Worm (Caenorhabditis elegans): ENCODE measurements around the gene iff-1.

ce11 chrIII:9747133-9747532 lies at the start of gene iff-1, which contains the start of gene cdk-1:
- TF ChIP-seq unc-62 (GFP tag; optimal IDR thresholded peaks at IDR 0.05) (no peak), elt-3 (tag; optimal IDR thresholded peaks at IDR 0.05) (no peak), nhr-77 (tag; optimal IDR thresholded peaks at IDR 0.05) (no peak), lin-13 (GFP tag; optimal IDR thresholded peaks at IDR 0.05) (peak; percentile 0), ama-1 (optimal IDR thresholded peaks at IDR 0.05) (no peak)

Measured in whole organism, L2 larva.